Fruit fly (Drosophila melanogaster) whole organism, pupa: ENCODE data around the gene IFT43.

Experiments
- CG4496 ChIP-seq: fragments of 200-800 bp; sonication (Bioruptor generic); IDR thresholded peaks from 3 replicates; pipeline ENCODE4 v1.3.6; 2022; ENCODE audit warnings: missing biosample characterization, missing genetic modification characterization
- CG8159 ChIP-seq: fragments of 200-800 bp; sonication (Bioruptor generic); optimal IDR thresholded peaks from 3 replicates; lab custom pipeline; 2018; ENCODE audit warnings: missing biosample characterization, mild to moderate bottlenecking, missing genetic modification characterization, moderate library complexity
- CG8301 ChIP-seq: fragments of 200-800 bp; sonication (Bioruptor generic); optimal IDR thresholded peaks from 2 replicates; lab custom pipeline; 2018; ENCODE audit warnings: missing biosample characterization, mild to moderate bottlenecking, missing genetic modification characterization
- Pif1A ChIP-seq: fragments of 200-800 bp; sonication (Bioruptor generic); optimal IDR thresholded peaks from 3 replicates; lab custom pipeline; 2016; ENCODE audit warnings: missing biosample characterization, missing genetic modification characterization

DNA sequence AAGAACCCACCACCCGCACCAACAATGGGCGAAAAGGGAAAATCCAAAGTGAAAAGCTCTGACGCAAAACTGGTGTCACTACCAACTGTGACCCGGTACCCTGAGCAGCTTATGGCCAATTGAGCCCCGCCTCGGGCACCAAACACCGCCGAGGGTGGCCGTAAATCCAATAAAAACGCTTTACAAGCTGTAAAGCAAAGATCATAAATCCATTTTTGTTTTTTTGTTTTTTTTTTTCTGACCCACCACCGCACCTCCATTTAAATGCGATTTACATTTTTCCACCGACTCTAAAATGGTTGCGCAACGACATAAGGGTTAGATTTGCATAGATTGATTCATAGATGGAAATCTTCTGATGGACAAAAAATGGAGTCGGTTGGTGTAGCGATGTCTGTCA is 20.4 kb downstream of the IFT43 start:
- no peak for TF ChIP-seq CG8301 (tag; lab: Kevin White, UChicago)
- TF ChIP-seq CG4496, result no peak
- no peak for TF ChIP-seq Pif1A (GFP tag; lab: Kevin White, UChicago)
- no peak for TF ChIP-seq CG8159
